Worm (Caenorhabditis elegans) whole organism, L1 larva: ENCODE measurements around the gene pals-27.

Experiments used
- C16A3.4 ChIP-seq: fragments of 150-350 bp; optimal IDR thresholded peaks from 2 replicates; lab custom pipeline; 2014; ENCODE audit warnings: missing biosample characterization, missing genetic modification characterization
- Y116A8C.19 ChIP-seq: sonication (generic microtip); optimal IDR thresholded peaks from 2 replicates; lab custom pipeline; 2016; ENCODE audit warnings: missing compliant biosample characterization, missing genetic modification characterization, borderline replicate concordance
- aha-1 ChIP-seq: fragments of 150-350 bp; optimal IDR thresholded peaks from 2 replicates; lab custom pipeline; 2014; ENCODE audit warnings: missing biosample characterization, missing genetic modification characterization
- aly-2 ChIP-seq: fragments of 150-350 bp; optimal IDR thresholded peaks from 2 replicates; lab custom pipeline; 2014; ENCODE audit warnings: missing biosample characterization, missing genetic modification characterization
- ceh-82 ChIP-seq, 3 experiments: fragments of 150-350 bp in 1 of 3; sonication (generic microtip) in 2 of 3; optimal IDR thresholded peaks; 2 replicates each; lab custom pipeline; 2014 to 2017; ENCODE audit warnings: missing biosample characterization in 3 of 3, missing genetic modification characterization in 3 of 3
- dpl-1 ChIP-seq, 3 experiments: fragments of 150-350 bp in 2 of 3; sonication (generic microtip) in 1 of 3; optimal IDR thresholded peaks; 2 replicates each; lab custom pipeline; 2014 to 2017; ENCODE audit warnings: missing biosample characterization in 3 of 3, missing genetic modification characterization in 3 of 3, missing genetic modification reagents in 3 of 3
- dsc-1 ChIP-seq: sonication (generic microtip); optimal IDR thresholded peaks from 2 replicates; lab custom pipeline; 2016; ENCODE audit warnings: mild to moderate bottlenecking, missing genetic modification characterization, missing compliant biosample characterization
- efl-1 ChIP-seq, 4 experiments: fragments of 150-350 bp; optimal IDR thresholded peaks in 3 of 4; peaks in 1 of 4; 1 replicate in 1 of 4; 2 replicates in 3 of 4; lab custom pipeline; 2014; ENCODE audit warnings: missing biosample characterization in 2 of 4, missing genetic modification characterization in 2 of 4, missing genetic modification reagents in 2 of 4
- egl-13 ChIP-seq: sonication (generic microtip); optimal IDR thresholded peaks from 2 replicates; lab custom pipeline; 2016; ENCODE audit warnings: missing genotype, missing genetic modification reagents, missing genetic modification characterization, missing compliant biosample characterization
- elt-2 ChIP-seq: sonication (generic microtip); optimal IDR thresholded peaks from 2 replicates; lab custom pipeline; 2016; ENCODE audit warnings: missing genetic modification characterization, mild to moderate bottlenecking, inconsistent platforms, missing compliant biosample characterization, missing genetic modification reagents
- fkh-8 ChIP-seq: sonication (generic microtip); optimal IDR thresholded peaks from 2 replicates; lab custom pipeline; 2016; ENCODE audit warnings: mild to moderate bottlenecking, missing genetic modification characterization, missing compliant biosample characterization
- hpl-2 ChIP-seq: fragments of 150-350 bp; optimal IDR thresholded peaks from 2 replicates; lab custom pipeline; 2014; ENCODE audit warnings: missing biosample characterization, missing genetic modification reagents, missing genetic modification characterization
- irx-1 ChIP-seq: sonication (generic microtip); optimal IDR thresholded peaks from 2 replicates; lab custom pipeline; 2016; ENCODE audit warnings: missing genetic modification characterization, missing compliant biosample characterization
- jun-1 ChIP-seq: fragments of 150-350 bp; optimal IDR thresholded peaks from 2 replicates; lab custom pipeline; 2014; ENCODE audit warnings: missing biosample characterization, missing genetic modification reagents, missing genetic modification characterization
- lin-13 ChIP-seq: fragments of 150-350 bp; optimal IDR thresholded peaks from 2 replicates; lab custom pipeline; 2014; ENCODE audit warnings: missing biosample characterization, missing genetic modification reagents, missing genetic modification characterization
- lin-15B ChIP-seq: fragments of 150-350 bp; sonication (generic microtip); optimal IDR thresholded peaks from 3 replicates; lab custom pipeline; 2014; ENCODE audit warnings: missing biosample characterization, missing genetic modification characterization
- lin-35 ChIP-seq, 2 experiments: fragments of 150-350 bp; optimal IDR thresholded peaks; 2 replicates each; lab custom pipeline; 2014; ENCODE audit warnings: missing biosample characterization in 2 of 2, missing genetic modification characterization in 2 of 2, missing genetic modification reagents in 2 of 2
- lin-39 ChIP-seq: fragments of 150-350 bp; optimal IDR thresholded peaks from 2 replicates; lab custom pipeline; 2014; ENCODE audit warnings: missing biosample characterization, missing genetic modification reagents, missing genetic modification characterization
- lir-3 ChIP-seq: sonication (generic microtip); optimal IDR thresholded peaks from 2 replicates; lab custom pipeline; 2016; ENCODE audit warnings: mild to moderate bottlenecking, missing genetic modification characterization, moderate library complexity, missing compliant biosample characterization; ENCODE audit not compliant: poor library complexity
- lsy-2 ChIP-seq, 2 experiments: fragments of 150-350 bp; optimal IDR thresholded peaks; 2 replicates each; lab custom pipeline; 2014; ENCODE audit warnings: missing biosample characterization in 2 of 2, missing genetic modification characterization in 2 of 2
- mdl-1 ChIP-seq, 2 experiments: fragments of 150-350 bp; optimal IDR thresholded peaks; 2 replicates each; lab custom pipeline; 2014 to 2017; ENCODE audit warnings: missing biosample characterization in 2 of 2, missing genetic modification characterization in 2 of 2, inconsistent platforms in 1 of 2
- nhr-19 ChIP-seq: fragments of 200-800 bp; sonication (Bioruptor generic); conservative IDR thresholded peaks from 2 replicates; pipeline ENCODE4 v1.3.6; 2022; ENCODE audit warnings: missing genetic modification characterization, missing compliant biosample characterization
- nhr-20 ChIP-seq: sonication (generic microtip); optimal IDR thresholded peaks from 2 replicates; lab custom pipeline; 2016; ENCODE audit warnings: mild to moderate bottlenecking, missing genetic modification characterization, missing compliant biosample characterization
- nhr-47 ChIP-seq: sonication (generic microtip); optimal IDR thresholded peaks from 2 replicates; lab custom pipeline; 2016; ENCODE audit warnings: mild to moderate bottlenecking, missing genetic modification characterization, moderate library complexity, missing compliant biosample characterization
- nhr-71 ChIP-seq: sonication (generic microtip); optimal IDR thresholded peaks from 2 replicates; lab custom pipeline; 2016; ENCODE audit warnings: mild to moderate bottlenecking, missing genetic modification characterization, moderate library complexity, missing compliant biosample characterization
- nhr-90 ChIP-seq: sonication (generic microtip); optimal IDR thresholded peaks from 2 replicates; lab custom pipeline; 2016; ENCODE audit warnings: mild to moderate bottlenecking, missing genetic modification characterization, missing compliant biosample characterization; ENCODE audit not compliant: poor library complexity
- rnt-1 ChIP-seq: sonication (generic microtip); optimal IDR thresholded peaks from 2 replicates; lab custom pipeline; 2016; ENCODE audit warnings: mild to moderate bottlenecking, missing genetic modification characterization, moderate library complexity, missing compliant biosample characterization
- snu-23 ChIP-seq: sonication (generic microtip); optimal IDR thresholded peaks from 2 replicates; lab custom pipeline; 2016; ENCODE audit warnings: missing genetic modification characterization, missing compliant biosample characterization
- sox-4 ChIP-seq: sonication (generic microtip); optimal IDR thresholded peaks from 2 replicates; lab custom pipeline; 2016; ENCODE audit warnings: missing genetic modification characterization, missing compliant biosample characterization
- swsn-7 ChIP-seq: sonication (generic microtip); optimal IDR thresholded peaks from 2 replicates; lab custom pipeline; 2016; ENCODE audit warnings: missing genetic modification characterization, missing compliant biosample characterization
- tbx-2 ChIP-seq: sonication (generic microtip); optimal IDR thresholded peaks from 2 replicates; lab custom pipeline; 2016; ENCODE audit warnings: missing genetic modification characterization, missing compliant biosample characterization
- vab-15 ChIP-seq: sonication (generic microtip); optimal IDR thresholded peaks from 2 replicates; lab custom pipeline; 2017; ENCODE audit warnings: missing genotype, mild to moderate bottlenecking, missing genetic modification characterization, missing compliant biosample characterization
- xbp-1 ChIP-seq: sonication (generic microtip); optimal IDR thresholded peaks from 2 replicates; lab custom pipeline; 2016; ENCODE audit warnings: missing genetic modification characterization, missing compliant biosample characterization
- zag-1 ChIP-seq: fragments of 150-350 bp; optimal IDR thresholded peaks from 2 replicates; lab custom pipeline; 2014; ENCODE audit warnings: missing biosample characterization, missing genetic modification characterization
- ztf-11 ChIP-seq, 2 experiments: sonication (generic microtip); optimal IDR thresholded peaks; 2 replicates each; lab custom pipeline; 2016 to 2017; ENCODE audit warnings: missing genetic modification characterization in 2 of 2, missing biosample characterization in 1 of 2, missing compliant biosample characterization in 1 of 2

Gene pals-27

ce11 chrIII:4362332-4362731 lies 19.1 kb upstream of the pals-27 start (continued):
- peak; percentile 3 for TF ChIP-seq xbp-1 (tag; lab: Kevin White, UChicago)
- TF ChIP-seq rnt-1 = peak; percentile 48
- TF ChIP-seq nhr-19 (GFP tag; lab: Robert Waterston, UW) = peak; percentile 28
- TF ChIP-seq zag-1 (tag; lab: Kevin White, UChicago) = no peak
- TF ChIP-seq elt-2 (tag; lab: Kevin White, UChicago) = no peak
- peak; percentile 36 for TF ChIP-seq nhr-47 (tag; lab: Kevin White, UChicago)
- TF ChIP-seq hpl-2 (GFP tag; lab: Kevin White, UChicago) = no peak
- TF ChIP-seq, all 84 proteins: peak for 12

DNA sequence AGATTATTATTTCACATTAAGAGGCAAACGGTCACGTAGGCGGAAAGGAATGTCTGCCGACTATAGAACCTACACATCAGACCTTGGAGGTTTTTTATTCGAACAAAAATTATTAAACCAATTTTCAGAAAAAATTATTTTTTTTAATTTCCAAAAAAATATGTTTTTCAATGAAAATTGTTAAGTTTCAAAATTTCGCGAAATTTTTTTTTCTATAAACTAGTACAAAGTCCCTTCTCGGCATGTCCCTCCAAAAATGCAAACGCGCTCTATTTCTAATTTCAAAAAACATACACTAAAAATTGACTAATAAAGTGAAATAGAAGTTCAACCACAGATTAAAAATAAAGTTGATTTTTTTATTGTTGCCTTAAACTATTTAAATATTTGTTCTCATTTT lies 16.5 kb upstream of the pals-27 start, which contains the start of gene ckb-1:
TSS of gene ckb-1 (plus strand) at position 301 of the 400 bp plus-strand sequence.
- peak in 1 of 3 experiments; percentile 24 for TF ChIP-seq dpl-1 (GFP tag; optimal IDR thresholded peaks at IDR 0.05; lab: Kevin White, UChicago)
- TF ChIP-seq irx-1 (tag; lab: Kevin White, UChicago) = no peak
- no peak for TF ChIP-seq Y116A8C.19 (tag; lab: Kevin White, UChicago)
- TF ChIP-seq lin-35 (GFP tag; optimal IDR thresholded peaks at IDR 0.05; lab: Kevin White, UChicago) = peak in 1 of 2 experiments; percentile 18
- TF ChIP-seq lin-13 (GFP tag; lab: Kevin White, UChicago) = no peak
- peak; percentile 0 to 32 for TF ChIP-seq lsy-2 (tag; optimal IDR thresholded peaks at IDR 0.05; lab: Kevin White, UChicago)

- TF ChIP-seq lin-35 (GFP tag; optimal IDR thresholded peaks at IDR 0.05; lab: Kevin White, UChicago) (no peak), nhr-47 (tag; lab: Kevin White, UChicago) (no peak), nhr-90 (no peak), aha-1 (no peak), xbp-1 (tag; lab: Kevin White, UChicago) (peak; percentile 71), ceh-82 (tag; optimal IDR thresholded peaks at IDR 0.05; lab: Kevin White, UChicago) (no peak), sox-4 (tag; lab: Kevin White, UChicago) (no peak)
- TF ChIP-seq, all 84 proteins: peak for 1
Observed at ce11 chrIII:4367649-4368048, 13.8 kb upstream of the pals-27 start, which contains the start of gene ckb-2. ckb-2 (plus strand) TSS chrIII:4367949.

- TF ChIP-seq C16A3.4 (tag; lab: Kevin White, UChicago) (peak; percentile 13), lin-35 (GFP tag; optimal IDR thresholded peaks at IDR 0.05; lab: Kevin White, UChicago) (peak in 1 of 2 experiments; percentile 26), dsc-1 (tag; lab: Kevin White, UChicago) (peak; percentile 44), nhr-71 (tag; lab: Kevin White, UChicago) (peak; percentile 61), xbp-1 (tag; lab: Kevin White, UChicago) (peak; percentile 28), nhr-20 (peak; percentile 36), nhr-47 (tag; lab: Kevin White, UChicago) (peak; percentile 51), snu-23 (GFP tag; lab: Kevin White, UChicago) (peak; percentile 45), aly-2 (tag; lab: Kevin White, UChicago) (peak; percentile 35), efl-1 (optimal IDR thresholded peaks at IDR 0.05; lab: Kevin White, UChicago) (peak in 1 of 2 experiments; percentile 9), efl-1 (GFP tag; optimal IDR thresholded peaks at IDR 0.05 in 1 of 2; lab: Kevin White, UChicago) (peak in 1 of 2 experiments; percentile 70), nhr-90 (peak; percentile 37), lir-3 (peak; percentile 27), tbx-2 (tag; lab: Kevin White, UChicago) (peak; percentile 24), jun-1 (peak; percentile 17), mdl-1 (tag; optimal IDR thresholded peaks at IDR 0.05; lab: Kevin White, UChicago) (peak in 1 of 2 experiments; percentile 14), lsy-2 (tag; optimal IDR thresholded peaks at IDR 0.05; lab: Kevin White, UChicago) (peak in 1 of 2 experiments; percentile 57), swsn-7 (peak; percentile 21), nhr-19 (GFP tag; lab: Robert Waterston, UW) (peak; percentile 68)
- TF ChIP-seq, all 84 proteins: peak for 18; not testable (repeated sequence) for 66
Observed at ce11 chrIII:4369381-4369809, 12.0 kb upstream of the pals-27 start.

DNA sequence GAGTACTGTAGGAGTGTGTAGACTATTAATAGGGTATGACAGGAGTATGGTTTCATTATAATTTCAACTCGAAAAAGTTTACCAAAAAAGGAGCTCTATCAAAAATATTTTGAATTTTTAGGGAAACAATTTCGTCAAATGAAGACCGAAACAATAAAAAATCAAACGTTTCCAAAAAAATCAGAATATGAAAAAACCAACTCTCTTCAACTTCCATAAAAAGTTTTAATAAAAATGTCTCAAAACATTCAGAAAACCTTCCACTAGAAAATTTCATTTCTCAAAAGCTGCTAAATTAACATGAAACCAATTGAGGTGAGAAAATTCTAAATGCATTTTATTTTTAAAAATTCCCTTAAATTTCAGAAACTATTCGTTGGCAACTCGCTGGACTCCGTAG lies 10.9 kb upstream of the pals-27 start, which contains the start of gene ckb-3:
TSS of gene ckb-3 (plus strand) at position 301 of the 400 bp plus-strand sequence.
- no peak for TF ChIP-seq ztf-11 (tag; optimal IDR thresholded peaks at IDR 0.05; lab: Kevin White, UChicago)
- TF ChIP-seq vab-15 = no peak
- TF ChIP-seq egl-13 (tag; lab: Kevin White, UChicago) = no peak
- TF ChIP-seq nhr-90 = no peak
- no peak for TF ChIP-seq nhr-20
- TF ChIP-seq lin-15B (tag; lab: Kevin White, UChicago) = no peak
- TF ChIP-seq fkh-8 (tag; lab: Kevin White, UChicago) = no peak
- no peak for TF ChIP-seq swsn-7
- no peak for TF ChIP-seq irx-1 (tag; lab: Kevin White, UChicago)
- TF ChIP-seq lin-39 (tag; lab: Kevin White, UChicago) = no peak
- TF ChIP-seq aly-2 (tag; lab: Kevin White, UChicago) = no peak
- TF ChIP-seq, all 84 proteins: peak for 0
